Worm (Caenorhabditis elegans) whole organism, early embryonic: ENCODE measurements around the gene pigm-1.

Experiments used
- ama-1 ChIP-seq: fragments of 150-350 bp; optimal IDR thresholded peaks from 2 replicates; lab custom pipeline; 2014
- ceh-36 ChIP-seq: sonication (generic microtip); optimal IDR thresholded peaks from 2 replicates; lab custom pipeline; 2016; ENCODE audit warnings: missing genetic modification characterization, inconsistent platforms, missing compliant biosample characterization
- hnd-1 ChIP-seq: sonication (generic microtip); optimal IDR thresholded peaks from 2 replicates; lab custom pipeline; 2016; ENCODE audit warnings: missing genetic modification characterization, missing compliant biosample characterization

DNA sequence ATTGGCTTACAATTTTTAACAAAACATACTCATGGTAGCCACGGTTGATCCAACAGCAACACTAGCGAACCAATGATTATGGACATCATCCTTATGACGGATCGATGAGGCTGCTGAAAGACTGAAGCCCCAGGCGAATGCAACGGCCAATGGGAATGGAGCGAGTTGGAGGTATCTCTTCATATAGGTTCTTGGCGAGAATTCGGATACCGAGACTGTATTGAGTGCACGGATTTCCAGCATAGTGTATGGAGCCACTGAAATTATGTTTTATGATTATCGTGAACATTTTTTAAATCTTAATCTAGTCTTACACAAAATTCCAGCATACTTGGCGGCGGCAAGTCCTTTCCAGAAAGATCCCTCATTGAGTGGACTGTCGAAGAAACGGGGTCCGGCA, 3.7 kb upstream of the pigm-1 start:
- TF ChIP-seq hnd-1 (tag; lab: Kevin White, UChicago) (no peak), ceh-36 (no peak), ama-1 (lab: Kevin White, UChicago) (no peak)
